Worm (Caenorhabditis elegans) whole organism, L3 larva: ENCODE results near the gene nstp-9.

ENCODE experiments used
- elt-1 ChIP-seq: fragments of 150-350 bp; optimal IDR thresholded peaks from 2 replicates; lab custom pipeline; 2014; ENCODE audit warnings: missing biosample characterization, missing genetic modification characterization
- elt-2 ChIP-seq: sonication (generic microtip); optimal IDR thresholded peaks from 2 replicates; lab custom pipeline; 2016; ENCODE audit warnings: missing genetic modification reagents, mild to moderate bottlenecking, missing genetic modification characterization, missing compliant biosample characterization
- pha-4 ChIP-seq: fragments of 150-350 bp; optimal IDR thresholded peaks from 2 replicates; lab custom pipeline; 2014; ENCODE audit warnings: missing biosample characterization, missing genetic modification reagents, missing genetic modification characterization
- tbx-2 ChIP-seq: sonication (generic microtip); optimal IDR thresholded peaks from 2 replicates; lab custom pipeline; 2016; ENCODE audit warnings: mild to moderate bottlenecking, missing genetic modification characterization, missing compliant biosample characterization
- ztf-11 ChIP-seq: fragments of 150-350 bp; optimal IDR thresholded peaks from 2 replicates; lab custom pipeline; 2014; ENCODE audit warnings: missing biosample characterization, missing genetic modification characterization
- ztf-4 ChIP-seq: fragments of 150-350 bp; optimal IDR thresholded peaks from 2 replicates; lab custom pipeline; 2014; ENCODE audit warnings: missing biosample characterization, missing genetic modification characterization

- TF ChIP-seq elt-1 (no peak), ztf-11 (tag; lab: Kevin White, UChicago) (no peak), tbx-2 (tag; lab: Kevin White, UChicago) (no peak), pha-4 (tag; lab: Kevin White, UChicago) (no peak), elt-2 (tag; lab: Kevin White, UChicago) (no peak), ztf-4 (tag; lab: Kevin White, UChicago) (no peak)
Observed at ce11 chrX:10941255-10941654, 21.7 kb upstream of the nstp-9 start, which contains the start of gene pho-7.
